Fruit fly (Drosophila melanogaster) whole organism, prepupa: ENCODE results near the gene CG3982.

Experiments used
- CG16779 ChIP-seq: fragments of 200-800 bp; sonication (Bioruptor generic); optimal IDR thresholded peaks from 3 replicates; lab custom pipeline; 2017; ENCODE audit warnings: missing biosample characterization, mild to moderate bottlenecking, missing genetic modification characterization
- CG31627 ChIP-seq: fragments of 200-800 bp; sonication (Bioruptor generic); optimal IDR thresholded peaks from 3 replicates; lab custom pipeline; 2016; ENCODE audit warnings: missing biosample characterization, missing genetic modification characterization
- CG34406 ChIP-seq: fragments of 200-800 bp; sonication (Bioruptor generic); optimal IDR thresholded peaks from 3 replicates; lab custom pipeline; 2016; ENCODE audit warnings: missing biosample characterization, missing genetic modification characterization
- CG3919 ChIP-seq: fragments of 200-800 bp; sonication (Bioruptor generic); optimal IDR thresholded peaks from 3 replicates; lab custom pipeline; 2016; ENCODE audit warnings: missing biosample characterization, missing genetic modification characterization
- CG6163 ChIP-seq: fragments of 200-800 bp; sonication (Bioruptor generic); IDR thresholded peaks from 3 replicates; pipeline ENCODE4 v1.3.6; 2022; ENCODE audit warnings: missing biosample characterization, missing genetic modification characterization
- CG6808 ChIP-seq: fragments of 200-800 bp; sonication (Bioruptor generic); optimal IDR thresholded peaks from 3 replicates; lab custom pipeline; 2017; ENCODE audit warnings: missing biosample characterization, missing genetic modification characterization, mild to moderate bottlenecking, moderate library complexity, missing genetic modification reagents
- CG6854 ChIP-seq: fragments of 200-800 bp; sonication (Bioruptor generic); optimal IDR thresholded peaks from 2 replicates; lab custom pipeline; 2017; ENCODE audit warnings: missing biosample characterization, mild to moderate bottlenecking, missing genetic modification characterization
- Eip78C ChIP-seq: fragments of 200-800 bp; sonication (Bioruptor generic); peaks from one replicate; lab custom pipeline; 2016; ENCODE audit warnings: missing biosample characterization, missing genetic modification characterization
- Hr39 ChIP-seq: fragments of 200-800 bp; sonication (Bioruptor generic); optimal IDR thresholded peaks from 2 replicates; lab custom pipeline; 2016; ENCODE audit warnings: missing biosample characterization, missing genetic modification characterization
- OdsH ChIP-seq: fragments of 200-800 bp; sonication (Bioruptor generic); optimal IDR thresholded peaks from 3 replicates; lab custom pipeline; 2016; ENCODE audit warnings: missing biosample characterization, missing genetic modification characterization
- eg ChIP-seq: fragments of 200-800 bp; sonication (Bioruptor generic); IDR thresholded peaks from 3 replicates; pipeline ENCODE4 v1.3.6; 2022; ENCODE audit warnings: missing biosample characterization, missing genetic modification characterization
- fd85E ChIP-seq: fragments of 200-800 bp; sonication (Bioruptor generic); optimal IDR thresholded peaks from 3 replicates; lab custom pipeline; 2016; ENCODE audit warnings: missing biosample characterization, missing genetic modification characterization
- svp ChIP-seq: fragments of 200-800 bp; sonication (Bioruptor generic); peaks from one replicate; lab custom pipeline; 2016; ENCODE audit warnings: missing biosample characterization, missing genetic modification characterization

- TF ChIP-seq CG34406 (GFP tag; lab: Kevin White, UChicago) (peak; percentile 19), fd85E (GFP tag; lab: Kevin White, UChicago) (peak; percentile 22), OdsH (GFP tag; lab: Kevin White, UChicago) (no peak), CG31627 (GFP tag; lab: Kevin White, UChicago) (peak; percentile 23), CG6163 (GFP tag; lab: Robert Waterston, UW) (no peak), Hr39 (GFP tag; lab: Kevin White, UChicago) (peak; percentile 28), eg (peak; percentile 55; the same call in 2 of the 3 replicates), CG6808 (GFP tag; lab: Kevin White, UChicago) (peak; percentile 52), CG16779 (tag; lab: Kevin White, UChicago) (no peak), CG3919 (GFP tag; lab: Kevin White, UChicago) (peak; percentile 73), svp (GFP tag; lab: Kevin White, UChicago) (peak; percentile 84), CG6854 (peak; percentile 22), Eip78C (peak; percentile 89)
Measured at dm6 chr3L:9451522-9452118, 34.4 kb upstream of the CG3982 start, which contains the start of the genes CG3448 and ghi.
